Worm (Caenorhabditis elegans) whole organism, dauer: ENCODE data around the gene F33C8.4.

ENCODE experiments used
- unc-62 ChIP-seq: sonication (generic microtip); optimal IDR thresholded peaks from 2 replicates; lab custom pipeline; 2017; ENCODE audit warnings: missing biosample characterization, missing genetic modification reagents, missing genetic modification characterization

F33C8.4 gene

DNA sequence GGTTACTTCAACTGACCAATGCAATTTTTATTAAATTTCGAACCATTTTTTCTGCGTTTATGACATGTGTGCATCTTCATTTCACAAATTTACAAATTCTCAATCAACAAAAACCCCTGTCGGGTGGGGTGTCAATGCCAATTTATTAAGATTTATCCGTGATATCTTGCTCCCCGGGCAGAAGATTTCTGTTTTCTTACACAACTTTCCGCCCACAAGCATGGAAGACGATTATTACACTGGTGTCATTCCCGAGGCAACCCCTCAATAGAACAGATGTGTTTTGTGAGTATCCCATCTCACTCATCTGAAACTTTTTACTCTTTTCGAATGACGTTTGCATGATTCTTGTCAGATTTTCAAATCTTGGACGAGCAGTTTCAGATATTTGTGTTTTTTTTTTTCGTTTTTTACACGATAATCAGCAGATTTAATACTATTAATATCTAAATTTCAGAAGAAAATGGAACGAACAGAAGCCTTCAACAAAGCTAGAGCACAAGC is at the start of gene F33C8.4:
Gene F33C8.4, plus strand, starts transcription at position 454 of the 504 bp plus-strand sequence.
- TF ChIP-seq unc-62 (GFP tag; lab: Kevin White, UChicago), result no peak

DNA sequence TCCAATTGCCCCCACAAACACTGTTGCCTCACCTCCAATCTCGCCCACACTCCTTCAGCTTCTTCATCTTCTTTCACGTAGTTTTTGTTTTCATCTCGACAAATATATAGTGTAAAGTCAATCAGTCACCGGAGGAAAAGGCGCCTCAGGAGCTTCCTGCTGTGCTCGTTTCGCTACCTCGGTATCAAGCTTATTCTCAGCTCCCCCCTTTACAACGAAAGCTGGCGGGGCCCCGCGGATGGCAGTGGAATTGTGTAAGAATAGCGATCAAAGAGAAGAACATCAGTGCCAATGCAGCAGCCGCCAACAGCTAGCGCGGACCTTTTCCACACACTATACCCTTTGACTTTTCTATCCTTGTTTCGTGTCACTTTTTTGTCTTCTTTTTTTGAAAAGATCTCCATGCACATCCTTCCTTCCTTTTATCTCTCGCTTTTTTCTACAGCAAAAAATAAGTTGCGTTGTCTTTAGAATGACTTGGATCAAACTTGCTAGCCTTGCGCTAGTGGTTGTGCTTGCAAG is 47.6 kb upstream of the F33C8.4 start, which contains the start of gene csq-1:
Gene csq-1, plus strand, starts transcription at position 472 of the 522 bp plus-strand sequence.
- TF ChIP-seq unc-62 (GFP tag; lab: Kevin White, UChicago), result no peak

DNA sequence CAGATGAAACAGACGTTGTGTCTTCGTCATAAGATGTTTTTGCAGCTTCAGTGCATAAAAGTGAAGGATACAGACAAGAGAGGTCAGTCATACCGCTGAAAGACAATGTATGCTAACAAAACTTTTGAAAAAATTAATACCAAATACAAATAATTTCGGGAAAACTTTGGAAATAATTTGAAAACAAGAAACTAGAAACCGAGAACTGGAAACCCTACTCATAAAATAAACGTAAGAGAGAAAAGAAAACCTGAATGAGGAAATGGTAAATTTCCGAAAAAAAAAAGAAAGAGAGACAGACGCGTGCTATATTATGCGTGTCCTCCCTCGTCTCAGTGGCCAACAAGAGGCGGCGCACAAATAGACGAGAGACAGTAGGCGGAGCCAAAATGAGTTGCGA is 39.2 kb upstream of the F33C8.4 start, which contains the start of gene sox-3:
Gene sox-3, minus strand, starts transcription at position 101 of the 400 bp plus-strand sequence.
- no peak for TF ChIP-seq unc-62 (GFP tag; lab: Kevin White, UChicago)

ce11 chrX:14694633-14695177 is 37.4 kb upstream of the F33C8.4 start:
- no peak for TF ChIP-seq unc-62 (GFP tag; lab: Kevin White, UChicago)

DNA sequence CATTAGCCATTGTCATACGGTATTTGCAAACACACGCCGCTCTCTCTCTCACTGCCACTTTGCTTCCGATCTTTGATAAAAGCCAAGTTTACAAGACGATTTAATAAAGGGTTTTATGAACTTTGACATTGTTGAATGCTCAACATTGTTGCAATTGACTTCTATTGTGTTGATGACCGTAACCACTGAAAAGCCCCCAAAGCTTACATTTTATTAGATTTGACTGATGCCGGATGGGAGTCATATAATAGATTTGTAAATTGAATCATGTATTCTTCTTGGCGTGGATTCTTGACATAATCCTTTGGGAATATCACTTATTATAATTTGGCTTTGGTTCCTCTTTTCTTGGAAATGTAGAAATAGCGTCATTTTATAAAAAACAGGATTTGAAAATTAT is 36.2 kb upstream of the F33C8.4 start:
- TF ChIP-seq unc-62 (GFP tag; lab: Kevin White, UChicago), result no peak

ce11 chrX:14699866-14700265 is 32.2 kb upstream of the F33C8.4 start, which contains the start of gene hch-1:
Gene hch-1 (minus strand): TSS chrX:14699977.
- TF ChIP-seq unc-62 (GFP tag; lab: Kevin White, UChicago), result no peak

- TF ChIP-seq unc-62 (GFP tag; lab: Kevin White, UChicago), result no peak
These were observed 30.6 kb upstream of the F33C8.4 start, which contains the start of gene F40E10.5 for ce11 chrX:14701490-14701889. Gene F40E10.5 (plus strand): TSS chrX:14701790.

ce11 chrX:14704933-14705332 is 27.1 kb upstream of the F33C8.4 start:
- TF ChIP-seq unc-62 (GFP tag; lab: Kevin White, UChicago), result no peak

DNA sequence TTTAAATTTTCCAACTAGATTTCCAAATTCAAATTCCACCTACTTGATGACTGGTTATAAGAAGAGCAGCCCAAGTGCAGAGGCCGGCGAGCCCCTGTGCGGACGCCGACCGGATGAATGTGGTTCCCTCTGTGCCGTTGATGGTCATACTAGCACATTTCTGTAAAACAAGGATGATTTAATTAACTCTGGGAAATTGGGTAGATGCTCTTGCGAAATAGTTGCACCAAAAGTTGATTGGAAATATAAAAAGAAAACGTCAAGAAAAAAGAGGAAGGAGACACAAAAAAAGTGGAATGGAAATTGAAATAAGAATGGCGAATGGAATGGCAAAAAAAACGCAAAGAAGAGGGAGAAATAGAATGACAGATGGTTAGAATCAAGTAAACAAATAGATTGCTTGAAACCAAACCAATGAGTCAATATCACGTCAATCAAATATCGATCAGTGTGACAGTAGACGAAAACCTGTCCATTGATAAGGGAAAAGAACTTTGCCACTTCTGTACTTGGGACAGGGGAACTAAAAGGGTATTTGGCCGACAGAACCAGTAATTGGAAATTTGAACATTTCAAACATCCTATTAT is 25.3 kb upstream of the F33C8.4 start, which contains the start of gene tmem-184:
Gene tmem-184, minus strand, starts transcription at position 164 of the 588 bp plus-strand sequence.
- no peak for TF ChIP-seq unc-62 (GFP tag; lab: Kevin White, UChicago)

DNA sequence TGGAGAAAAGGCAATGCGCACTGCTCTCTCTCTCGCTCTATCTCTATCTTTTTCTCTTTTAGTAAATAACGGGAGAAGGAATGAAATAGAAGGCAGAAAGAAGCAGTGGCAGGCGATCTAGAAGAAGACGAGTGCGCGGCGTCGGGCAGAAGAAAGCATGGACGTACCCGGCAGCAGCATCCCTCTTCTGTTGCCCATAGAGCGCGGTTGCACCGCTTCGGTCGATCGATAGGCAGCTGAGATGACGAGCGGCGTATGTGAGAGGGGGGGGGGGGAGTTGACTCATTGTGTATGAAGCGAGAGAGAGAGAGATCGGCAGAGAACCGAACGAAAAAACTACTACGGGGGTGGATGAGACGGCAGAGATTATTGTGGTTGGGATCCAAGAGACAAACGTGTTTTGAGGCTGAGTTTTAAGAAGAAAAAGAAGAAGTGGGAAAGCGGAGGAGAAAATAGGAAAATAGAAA is 23.9 kb upstream of the F33C8.4 start:
- TF ChIP-seq unc-62 (GFP tag; lab: Kevin White, UChicago), result no peak

DNA sequence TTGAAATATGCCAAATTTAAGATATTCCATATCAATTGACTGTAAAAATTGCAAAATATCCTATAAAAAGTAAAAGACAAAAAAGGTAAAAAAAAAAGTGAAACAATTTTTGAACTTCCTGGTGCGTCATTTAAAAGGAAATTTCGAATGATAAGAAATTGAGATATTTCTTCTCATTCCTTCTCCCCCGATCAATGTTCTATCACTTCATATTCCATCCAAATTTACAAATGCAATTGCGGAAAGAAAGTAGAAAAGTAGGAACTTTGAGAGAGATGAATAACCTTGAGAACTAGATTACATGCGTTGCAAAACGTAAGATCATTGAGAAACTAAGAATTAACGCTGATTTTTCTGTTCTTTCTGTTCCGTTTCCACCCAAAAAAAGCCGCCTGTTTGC is 22.5 kb upstream of the F33C8.4 start:
- no peak for TF ChIP-seq unc-62 (GFP tag; lab: Kevin White, UChicago)

DNA sequence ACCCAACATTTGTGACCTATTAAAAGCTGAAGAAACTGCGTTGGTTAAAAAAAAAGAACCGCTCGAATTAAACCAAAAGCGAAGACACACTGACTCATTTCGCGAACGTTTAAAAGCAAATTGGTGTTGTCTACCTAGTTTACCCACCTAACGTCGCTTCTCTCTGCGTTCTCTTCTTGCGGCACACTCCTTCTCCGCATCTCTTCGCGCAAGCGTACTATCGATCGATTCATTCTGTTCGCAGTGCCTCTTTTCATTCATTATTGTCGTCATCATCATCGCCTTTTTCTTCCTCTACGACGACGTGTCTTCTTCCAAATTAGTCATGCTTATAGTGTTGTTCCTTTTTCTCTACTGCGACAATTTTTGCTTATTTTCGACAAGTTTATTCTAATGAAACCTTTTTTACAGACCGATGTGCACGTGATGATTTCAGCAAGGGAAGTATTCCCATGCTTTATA is 20.9 kb upstream of the F33C8.4 start, which contains the start of gene atrn-1:
Gene atrn-1, plus strand, starts transcription at position 412 of the 462 bp plus-strand sequence.
- TF ChIP-seq unc-62 (GFP tag; lab: Kevin White, UChicago), result no peak

DNA sequence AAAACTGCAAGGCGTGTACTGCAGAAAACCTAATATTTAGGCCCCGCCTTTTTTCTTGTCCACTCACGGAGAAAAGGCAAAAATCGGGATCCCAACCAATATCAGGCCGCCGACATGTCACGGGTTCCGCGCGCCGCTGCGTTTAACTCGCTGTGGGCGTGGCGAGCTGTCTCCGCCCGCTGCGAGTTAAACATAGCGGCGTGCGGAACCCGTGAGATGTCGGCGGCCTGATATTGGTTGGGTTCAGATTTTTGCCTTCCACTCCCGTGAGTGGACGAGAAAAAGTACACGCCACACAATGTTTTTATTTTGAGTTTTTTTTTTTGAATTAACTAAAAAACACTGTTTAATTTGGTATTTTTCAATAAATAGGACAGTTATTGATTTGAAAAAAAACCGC is 16.6 kb upstream of the F33C8.4 start:
- no peak for TF ChIP-seq unc-62 (GFP tag; lab: Kevin White, UChicago)

- no peak for TF ChIP-seq unc-62 (GFP tag; lab: Kevin White, UChicago)
These were observed 14.3 kb upstream of the F33C8.4 start for ce11 chrX:14717782-14718181.

ce11 chrX:14721098-14721497 is 11.0 kb upstream of the F33C8.4 start, which contains the start of gene F33C8.2:
Gene F33C8.2 (plus strand): TSS chrX:14721398.
- no peak for TF ChIP-seq unc-62 (GFP tag; lab: Kevin White, UChicago)

ce11 chrX:14724935-14725334 is 7.1 kb upstream of the F33C8.4 start:
- TF ChIP-seq unc-62 (GFP tag; lab: Kevin White, UChicago), result no peak
